Fruit fly (Drosophila melanogaster) whole organism, pupa: ENCODE measurements around the gene CG7668.
A peak's percentile ranks its signal among the peaks of the same experiment; 100 is the strongest.

Experiments
- CG10348 ChIP-seq: fragments of 200-800 bp; sonication (Bioruptor generic); IDR thresholded peaks from 2 replicates; pipeline ENCODE4 v1.3.6; 2022; ENCODE audit warnings: missing biosample characterization, missing genetic modification characterization
- CG12605 ChIP-seq: fragments of 200-800 bp; sonication (Bioruptor generic); IDR thresholded peaks from 2 replicates; pipeline ENCODE4 v1.3.6; 2022; ENCODE audit warnings: missing biosample characterization, missing genetic modification characterization
- CG13204 ChIP-seq: fragments of 200-800 bp; sonication (Bioruptor generic); optimal IDR thresholded peaks from 2 replicates; lab custom pipeline; 2018; ENCODE audit warnings: missing biosample characterization, mild to moderate bottlenecking, missing genetic modification characterization, moderate library complexity
- CG14655 ChIP-seq: fragments of 200-800 bp; sonication (Bioruptor generic); optimal IDR thresholded peaks from 3 replicates; lab custom pipeline; 2017; ENCODE audit warnings: mild to moderate bottlenecking, missing biosample characterization, missing genetic modification reagents, missing genetic modification characterization
- CG15710 ChIP-seq: fragments of 200-800 bp; sonication (Bioruptor generic); optimal IDR thresholded peaks from 2 replicates; lab custom pipeline; 2018; ENCODE audit warnings: missing biosample characterization, mild to moderate bottlenecking, missing genetic modification characterization, moderate library complexity
- CG17806 ChIP-seq: fragments of 200-800 bp; sonication (Bioruptor generic); optimal IDR thresholded peaks from 2 replicates; lab custom pipeline; 2018; ENCODE audit warnings: missing biosample characterization, mild to moderate bottlenecking, missing genetic modification characterization, moderate library complexity
- CG32121 ChIP-seq: fragments of 200-800 bp; sonication (Bioruptor generic); IDR thresholded peaks from 2 replicates; pipeline ENCODE4 v1.3.6; 2022; ENCODE audit warnings: missing biosample characterization, missing genetic modification characterization
- CG34367 ChIP-seq: fragments of 200-800 bp; sonication (Bioruptor generic); optimal IDR thresholded peaks from 2 replicates; lab custom pipeline; 2018; ENCODE audit warnings: missing biosample characterization, mild to moderate bottlenecking, missing genetic modification characterization
- CG4496 ChIP-seq: fragments of 200-800 bp; sonication (Bioruptor generic); IDR thresholded peaks from 3 replicates; pipeline ENCODE4 v1.3.6; 2022; ENCODE audit warnings: missing biosample characterization, missing genetic modification characterization
- CG8159 ChIP-seq: fragments of 200-800 bp; sonication (Bioruptor generic); optimal IDR thresholded peaks from 3 replicates; lab custom pipeline; 2018; ENCODE audit warnings: missing biosample characterization, mild to moderate bottlenecking, missing genetic modification characterization, moderate library complexity
- CG8301 ChIP-seq: fragments of 200-800 bp; sonication (Bioruptor generic); optimal IDR thresholded peaks from 2 replicates; lab custom pipeline; 2018; ENCODE audit warnings: missing biosample characterization, mild to moderate bottlenecking, missing genetic modification characterization
- CG9948 ChIP-seq: fragments of 200-800 bp; sonication (Bioruptor generic); optimal IDR thresholded peaks from 2 replicates; lab custom pipeline; 2018; ENCODE audit warnings: missing biosample characterization, mild to moderate bottlenecking, missing genetic modification characterization, moderate library complexity
- D1 ChIP-seq: fragments of 200-800 bp; sonication (Bioruptor generic); optimal IDR thresholded peaks from 2 replicates; lab custom pipeline; 2018; ENCODE audit warnings: missing biosample characterization, mild to moderate bottlenecking, missing genetic modification characterization, moderate library complexity
- EcR ChIP-seq: fragments of 200-800 bp; sonication (Bioruptor generic); optimal IDR thresholded peaks from 3 replicates; lab custom pipeline; 2019; ENCODE audit warnings: missing biosample characterization, missing genetic modification characterization, mild to moderate bottlenecking, moderate library complexity, missing genetic modification reagents
- Ets98B ChIP-seq: fragments of 200-800 bp; sonication (Bioruptor generic); IDR thresholded peaks from 2 replicates; pipeline ENCODE4 v1.3.6; 2022; ENCODE audit warnings: missing biosample characterization, missing genetic modification characterization
- Pif1A ChIP-seq: fragments of 200-800 bp; sonication (Bioruptor generic); optimal IDR thresholded peaks from 3 replicates; lab custom pipeline; 2016; ENCODE audit warnings: missing biosample characterization, missing genetic modification characterization
- Pif1B ChIP-seq: fragments of 200-800 bp; sonication (Bioruptor generic); optimal IDR thresholded peaks from 3 replicates; lab custom pipeline; 2016; ENCODE audit warnings: missing biosample characterization, missing genetic modification characterization
- Snoo ChIP-seq: fragments of 200-800 bp; sonication (Bioruptor generic); optimal IDR thresholded peaks from 3 replicates; lab custom pipeline; 2017; ENCODE audit warnings: missing biosample characterization, mild to moderate bottlenecking, missing genetic modification characterization, inconsistent platforms
- fd96Ca ChIP-seq: fragments of 200-800 bp; sonication (Bioruptor generic); IDR thresholded peaks from 3 replicates; pipeline ENCODE4 v1.3.6; 2022; ENCODE audit warnings: missing biosample characterization, missing genetic modification characterization
- gl ChIP-seq: fragments of 200-800 bp; sonication (Bioruptor generic); optimal IDR thresholded peaks from 2 replicates; lab custom pipeline; 2018; ENCODE audit warnings: missing biosample characterization, mild to moderate bottlenecking, missing genetic modification characterization
- rn ChIP-seq: fragments of 200-800 bp; sonication (Bioruptor generic); IDR thresholded peaks from 2 replicates; pipeline ENCODE4 v1.3.6; 2022; ENCODE audit warnings: missing biosample characterization, missing genetic modification characterization

The CG7668 gene

dm6 chr3L:19991120-19991519, 11.4 kb upstream of the CG7668 start, which contains the start of gene fln:
TSS of gene fln (minus strand) at chr3L:19991220.
- TF ChIP-seq Ets98B (GFP tag; lab: Robert Waterston, UW) (no peak), rn (no peak), CG13204 (GFP tag; lab: Kevin White, UChicago) (no peak), Pif1A (no peak), CG10348 (GFP tag; lab: Robert Waterston, UW) (no peak), CG15710 (tag; lab: Kevin White, UChicago) (no peak), D1 (tag; lab: Kevin White, UChicago) (no peak), fd96Ca (no peak), CG17806 (tag; lab: Kevin White, UChicago) (no peak), gl (tag; lab: Kevin White, UChicago) (no peak), CG8301 (tag; lab: Kevin White, UChicago) (no peak), CG4496 (no peak), EcR (GFP tag; lab: Kevin White, UChicago) (no peak), CG34367 (tag; lab: Kevin White, UChicago) (no peak), CG8159 (no peak), CG9948 (no peak), CG12605 (GFP tag; lab: Robert Waterston, UW) (no peak), CG14655 (GFP tag; lab: Kevin White, UChicago) (no peak), Pif1B (GFP tag; lab: Kevin White, UChicago) (no peak), Snoo (no peak)
- TF ChIP-seq, all 21 proteins: peak for 0

DNA sequence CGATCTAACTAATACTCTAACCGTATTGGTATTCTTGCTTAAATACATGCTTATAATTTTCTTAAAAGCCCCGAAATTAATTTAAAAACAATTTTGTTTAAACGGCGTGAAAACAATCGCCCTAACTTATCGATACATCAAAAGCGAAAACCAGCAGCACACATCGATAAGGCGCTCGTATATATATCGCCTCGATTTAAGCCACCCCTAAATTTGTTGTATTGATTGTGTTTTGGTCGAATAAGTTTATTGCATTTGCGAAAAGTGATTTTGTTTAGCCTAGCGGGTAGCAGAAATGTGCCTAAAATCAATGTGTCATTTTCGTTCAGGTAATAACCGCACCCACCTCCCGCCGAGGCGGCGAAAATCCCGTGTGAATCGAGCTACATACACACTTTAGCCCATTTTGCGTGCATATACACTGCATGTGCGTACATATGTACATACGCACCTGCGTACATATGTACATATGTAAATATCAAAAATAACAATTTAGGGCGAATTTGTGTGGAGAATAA, 10.8 kb upstream of the CG7668 start, which contains the start of the genes CG7646 and Nca:
CG7646 (plus strand) TSS at position 174 of the 518 bp plus-strand sequence.
Nca (plus strand) TSS at position 174 of the 518 bp plus-strand sequence.
- TF ChIP-seq D1 (tag; lab: Kevin White, UChicago) (peak; percentile 69), Ets98B (GFP tag; lab: Robert Waterston, UW) (no peak)

- TF ChIP-seq Ets98B (GFP tag; lab: Robert Waterston, UW) (no peak), CG8301 (tag; lab: Kevin White, UChicago) (no peak), Snoo (no peak), fd96Ca (no peak), gl (tag; lab: Kevin White, UChicago) (no peak), CG15710 (tag; lab: Kevin White, UChicago) (no peak), Pif1B (GFP tag; lab: Kevin White, UChicago) (no peak), D1 (tag; lab: Kevin White, UChicago) (no peak), rn (no peak), CG34367 (tag; lab: Kevin White, UChicago) (no peak), CG9948 (no peak), CG17806 (tag; lab: Kevin White, UChicago) (no peak), CG4496 (no peak), CG14655 (GFP tag; lab: Kevin White, UChicago) (no peak), Pif1A (no peak), CG8159 (no peak), CG32121 (GFP tag; lab: Robert Waterston, UW) (no peak)
These were observed 8.5 kb upstream of the CG7668 start for dm6 chr3L:19994015-19994414.

DNA sequence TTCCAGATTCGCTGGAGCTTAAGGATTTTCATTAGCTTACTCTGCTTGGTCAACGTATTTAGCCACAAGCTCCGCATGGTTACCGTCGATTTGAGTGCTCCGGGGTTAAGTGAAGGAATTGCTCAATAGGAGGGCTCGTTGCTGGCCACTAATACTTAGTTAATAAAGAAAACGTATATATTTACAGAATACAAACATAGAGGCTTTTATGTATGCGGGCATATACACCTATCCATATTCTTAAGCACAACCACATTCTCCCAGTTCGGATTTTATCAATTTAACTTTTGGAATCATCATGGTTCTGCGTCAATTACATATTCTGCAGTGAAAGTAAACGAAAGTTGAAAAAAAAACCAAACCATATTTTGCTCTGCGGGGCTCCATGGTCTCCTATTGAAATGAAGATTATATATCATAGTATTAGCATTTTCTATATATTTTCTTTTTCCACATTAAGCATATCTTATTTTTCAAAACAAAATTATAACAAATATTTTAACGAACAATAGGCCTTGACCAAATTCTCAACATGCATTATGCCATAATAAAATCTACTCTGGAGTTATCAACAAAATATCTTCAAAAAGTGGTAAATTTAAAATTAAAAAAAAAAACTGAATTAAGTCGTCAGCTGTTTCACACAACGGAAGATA, 2.3 kb upstream of the CG7668 start, which contains the start of the genes Tom20 and Gabat:
Tom20 (plus strand) TSS at position 564 of the 656 bp plus-strand sequence.
Gabat (minus strand) TSS at position 606 of the 656 bp plus-strand sequence.
- TF ChIP-seq Pif1A, result no peak
- no peak for TF ChIP-seq CG4496
- no peak for TF ChIP-seq CG14655 (GFP tag; lab: Kevin White, UChicago)
- TF ChIP-seq D1 (tag; lab: Kevin White, UChicago), result no peak
- TF ChIP-seq EcR (GFP tag; lab: Kevin White, UChicago), result no peak
- no peak for TF ChIP-seq CG9948
- no peak for TF ChIP-seq CG10348 (GFP tag; lab: Robert Waterston, UW)
- TF ChIP-seq CG17806 (tag; lab: Kevin White, UChicago), result no peak

DNA sequence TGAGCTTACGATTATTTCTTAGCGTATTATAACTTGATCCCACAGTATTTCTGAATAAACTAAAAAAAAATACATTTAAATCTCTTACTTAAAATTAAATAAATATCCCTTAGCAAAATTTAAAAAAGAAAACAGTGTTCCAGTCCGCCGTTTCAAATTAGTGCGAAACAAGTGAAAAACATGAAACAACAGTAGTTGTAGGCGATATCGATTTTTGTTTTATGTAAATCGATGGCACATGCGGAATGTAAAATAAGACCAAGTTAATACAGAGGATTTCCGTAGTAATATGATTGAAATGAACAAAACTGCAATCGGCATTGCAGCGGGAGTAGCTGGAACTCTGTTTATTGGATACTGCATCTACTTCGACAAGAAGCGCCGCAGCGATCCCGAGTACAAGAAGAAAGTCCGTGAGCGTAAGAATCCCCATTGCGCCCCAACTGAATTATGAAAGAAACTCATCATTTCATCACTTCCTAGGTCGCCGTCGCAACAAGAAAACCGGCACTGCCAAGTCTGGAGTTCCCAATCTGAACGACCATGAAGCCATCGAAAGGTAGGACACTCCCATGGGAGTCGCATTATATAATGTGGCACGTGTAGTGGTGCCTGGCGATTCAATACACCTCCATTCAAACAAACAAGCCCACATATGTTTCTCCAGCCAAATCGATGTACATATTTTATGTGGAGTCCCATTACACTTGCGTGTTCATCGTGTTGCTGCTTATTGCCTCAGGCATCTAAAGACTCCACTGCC, 1.5 kb upstream of the CG7668 start:
- TF ChIP-seq CG14655 (GFP tag; lab: Kevin White, UChicago), result no peak
- no peak for TF ChIP-seq gl (tag; lab: Kevin White, UChicago)
- TF ChIP-seq CG15710 (tag; lab: Kevin White, UChicago), result no peak
- TF ChIP-seq rn, result no peak
- no peak for TF ChIP-seq Snoo
- TF ChIP-seq CG9948, result no peak
- no peak for TF ChIP-seq Pif1A
- no peak for TF ChIP-seq CG8159
- TF ChIP-seq Pif1B (GFP tag; lab: Kevin White, UChicago), result no peak
- no peak for TF ChIP-seq Ets98B (GFP tag; lab: Robert Waterston, UW)
- TF ChIP-seq CG12605 (GFP tag; lab: Robert Waterston, UW), result no peak
- no peak for TF ChIP-seq fd96Ca
- TF ChIP-seq CG13204 (GFP tag; lab: Kevin White, UChicago), result no peak
- no peak for TF ChIP-seq CG32121 (GFP tag; lab: Robert Waterston, UW)
- no peak for TF ChIP-seq CG4496
- TF ChIP-seq EcR (GFP tag; lab: Kevin White, UChicago), result no peak
- TF ChIP-seq CG8301 (tag; lab: Kevin White, UChicago), result no peak
- TF ChIP-seq, all 21 proteins: peak for 0

DNA sequence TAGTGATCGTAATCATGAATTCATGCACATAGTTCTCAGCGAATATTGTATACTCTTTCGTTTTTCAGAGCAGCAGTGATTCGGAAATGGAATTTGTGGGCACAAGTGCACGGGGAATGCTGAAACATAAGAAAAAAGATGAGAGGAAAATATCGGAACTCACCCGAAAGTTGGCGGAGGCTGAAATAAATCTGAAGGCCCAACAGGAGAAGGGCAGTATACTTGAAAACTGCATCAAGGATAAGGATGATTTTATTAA, 628 bp downstream of the CG7668 start:
- 0 out of 3 replicates have a peak, but pooled peaks have one; percentile 4 for TF ChIP-seq CG4496
- no peak for TF ChIP-seq Pif1B (GFP tag; lab: Kevin White, UChicago)
- no peak for TF ChIP-seq CG13204 (GFP tag; lab: Kevin White, UChicago)
